Worm (Caenorhabditis elegans): Measurements from ENCODE around the gene H25K10.4.

H25K10.4 gene

DNA sequence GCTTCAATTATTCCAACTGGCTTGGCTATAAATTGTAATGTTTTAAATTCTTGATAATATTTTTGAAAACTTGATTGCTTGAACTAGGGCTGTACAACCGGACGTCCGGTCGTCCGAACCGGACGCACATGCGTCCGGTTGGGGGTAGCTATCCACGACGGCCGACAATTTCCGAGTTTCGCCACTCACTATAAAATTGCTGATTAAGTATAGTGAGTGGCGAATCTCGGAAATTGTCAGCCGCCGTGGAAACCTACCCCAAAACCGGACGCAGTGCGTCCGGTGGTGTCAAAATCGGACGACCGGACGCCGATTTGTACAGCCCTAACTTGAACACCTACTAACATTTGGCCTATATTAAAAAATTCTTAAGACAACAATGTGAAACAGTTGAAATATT lies 16.4 kb upstream of the H25K10.4 start:
- TF ChIP-seq snpc-1.2 (GFP tag; IDR thresholded peaks at IDR 0.05), result peak; percentile 86

DNA sequence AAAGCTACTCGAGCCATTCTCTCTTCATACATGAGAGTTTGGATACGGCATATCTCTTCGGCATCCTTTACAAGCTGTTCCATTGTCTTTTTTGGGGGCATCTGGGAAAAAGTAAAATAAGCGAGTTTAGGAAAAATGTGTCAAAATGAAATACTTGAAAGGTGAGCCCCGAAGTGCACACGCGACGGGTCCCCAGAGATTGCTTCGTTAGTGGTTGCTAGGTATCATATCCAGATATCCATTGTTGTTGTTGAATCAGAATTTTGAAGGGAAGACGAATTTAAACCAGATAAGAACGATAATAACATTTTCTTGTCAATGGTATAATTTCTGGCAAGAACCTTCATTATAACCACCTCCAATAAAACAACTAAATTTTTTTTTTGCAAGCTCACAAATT lies 14.9 kb upstream of the H25K10.4 start, which contains the start of gene H25K10.2:
Gene H25K10.2, minus strand, starts transcription at position 101 of the 400 bp plus-strand sequence.
- TF ChIP-seq F10B5.3 (tag; optimal IDR thresholded peaks at IDR 0.05) (no peak), Y75B8A.6 (GFP tag; IDR thresholded peaks at IDR 0.05) (no peak), F49E8.2 (tag; optimal IDR thresholded peaks at IDR 0.05; ENCODE audit: borderline replicate concordance) (no peak), ama-1 (optimal IDR thresholded peaks at IDR 0.05) (no peak), pha-4 (GFP tag; IDR thresholded peaks at IDR 0.05) (no peak), pha-4 (tag; optimal IDR thresholded peaks at IDR 0.05) (no peak), madf-9 (GFP tag; conservative IDR thresholded peaks at IDR 0.05) (no peak), F26F4.8 (GFP tag; conservative IDR thresholded peaks at IDR 0.05) (no peak), nhr-41 (GFP tag; IDR thresholded peaks at IDR 0.05) (no peak), nhr-10 (tag; optimal IDR thresholded peaks at IDR 0.05) (no peak)

DNA sequence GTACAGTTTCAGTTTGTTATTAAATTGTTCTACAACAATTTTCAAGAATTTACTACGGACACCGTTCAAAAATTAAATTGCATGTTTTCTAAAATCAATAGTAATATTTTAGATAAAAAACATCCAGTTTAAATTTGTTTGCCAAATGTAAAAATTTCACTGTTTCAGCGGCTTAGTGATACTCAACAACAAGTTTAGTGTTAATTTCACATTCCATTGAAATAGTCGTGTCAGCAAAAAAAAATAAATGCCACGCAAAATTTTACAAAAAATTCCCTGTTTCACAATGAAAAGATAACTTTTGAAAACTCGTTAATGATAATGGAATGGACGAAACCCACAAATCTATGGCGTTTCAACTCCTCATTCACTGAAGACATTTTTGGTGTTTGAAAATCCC lies 9.7 kb upstream of the H25K10.4 start:
- peak in 1 of 2 experiments; percentile 18 for TF ChIP-seq unc-62 (GFP tag; optimal IDR thresholded peaks at IDR 0.05 in 1 of 2)
- no peak for TF ChIP-seq unc-62 (tag; optimal IDR thresholded peaks at IDR 0.05)
- peak; percentile 57; the same call in 1 of the 2 replicates for TF ChIP-seq snpc-1.2 (GFP tag; IDR thresholded peaks at IDR 0.05)
- TF ChIP-seq lin-1 (GFP tag; IDR thresholded peaks at IDR 0.05), result no peak

DNA sequence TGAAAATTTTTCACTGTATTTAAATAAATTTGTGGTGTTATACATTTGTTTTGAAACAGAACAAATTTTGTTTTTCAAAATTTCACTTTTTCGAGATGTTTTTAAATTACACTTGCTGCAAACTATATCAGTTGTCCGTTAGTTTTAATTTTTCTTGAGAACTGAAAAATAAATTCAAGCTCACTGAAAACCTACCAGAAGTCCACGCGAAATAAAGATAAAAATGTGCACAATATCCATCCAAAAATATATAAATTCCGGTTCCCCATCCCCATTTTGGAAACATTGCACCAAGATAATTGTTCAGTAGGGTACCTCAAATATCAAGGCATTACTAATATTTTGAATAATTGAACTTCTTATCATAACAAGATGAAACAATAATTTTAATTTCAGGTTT lies 5.2 kb upstream of the H25K10.4 start:
- TF ChIP-seq dve-1 (tag; optimal IDR thresholded peaks at IDR 0.05; ENCODE audit: insufficient read depth), result no peak
- no peak for TF ChIP-seq D1046.2 (GFP tag; IDR thresholded peaks at IDR 0.05)
- no peak for TF ChIP-seq lin-29 (GFP tag; IDR thresholded peaks at IDR 0.05)
- no peak for TF ChIP-seq nhr-111 (GFP tag; optimal IDR thresholded peaks at IDR 0.05)
- no peak for TF ChIP-seq tra-1 (GFP tag; IDR thresholded peaks at IDR 0.05)
- TF ChIP-seq ztf-11 (tag; optimal IDR thresholded peaks at IDR 0.05), result no peak
- TF ChIP-seq lin-38 (GFP tag; IDR thresholded peaks at IDR 0.05), result no peak
- peak; percentile 78 for TF ChIP-seq snpc-1.2 (GFP tag; IDR thresholded peaks at IDR 0.05)
- TF ChIP-seq zfp-2 (tag; optimal IDR thresholded peaks at IDR 0.05), result no peak

DNA sequence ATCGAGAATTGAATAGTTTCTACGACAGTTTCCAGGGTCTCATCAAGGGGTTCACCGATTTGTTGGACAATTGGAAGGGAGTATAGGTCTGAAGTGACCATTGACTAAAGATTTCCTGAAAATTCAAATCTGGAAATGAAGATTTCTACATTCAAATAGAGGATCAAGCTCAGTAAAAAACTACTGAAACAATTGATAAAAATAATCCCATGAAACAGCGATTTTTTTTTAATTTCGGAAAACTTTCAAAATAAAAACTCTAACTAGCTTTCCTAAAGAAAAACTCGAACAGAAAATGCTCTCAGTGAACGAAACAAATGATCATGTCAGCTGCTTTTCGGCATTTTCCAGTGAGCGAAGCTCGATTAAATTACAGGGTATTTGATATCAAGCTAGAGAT lies 4.3 kb upstream of the H25K10.4 start, which contains the start of gene srv-11:
Gene srv-11, minus strand, starts transcription at position 101 of the 400 bp plus-strand sequence.
- TF ChIP-seq snpc-4 (tag; optimal IDR thresholded peaks at IDR 0.05) (no peak), lin-1 (GFP tag; IDR thresholded peaks at IDR 0.05) (no peak), hif-1 (tag; optimal IDR thresholded peaks at IDR 0.05) (no peak), hlh-11 (tag; optimal IDR thresholded peaks at IDR 0.05) (no peak), snpc-1.2 (GFP tag; IDR thresholded peaks at IDR 0.05) (no peak), F26F4.8 (GFP tag; conservative IDR thresholded peaks at IDR 0.05) (no peak)

DNA sequence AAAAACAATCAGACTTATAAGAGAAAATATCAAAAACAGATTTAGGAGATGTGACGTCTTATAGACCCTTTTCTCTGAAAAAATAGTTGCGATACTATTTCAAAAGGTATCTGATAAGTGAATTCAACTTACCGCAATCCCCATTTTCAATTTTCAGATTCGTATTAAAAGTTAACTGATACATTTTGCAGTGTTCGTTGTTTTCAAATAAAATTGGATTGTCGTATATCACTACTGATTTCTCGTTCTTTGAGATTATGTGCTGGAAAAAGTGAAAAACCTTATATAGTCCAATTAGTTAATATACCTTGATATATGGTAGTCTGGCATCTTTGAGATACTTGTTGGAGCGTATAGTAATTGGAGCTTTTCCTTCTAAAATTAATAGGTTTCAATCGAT lies 4.6 kb downstream of the H25K10.4 start:
- peak in 1 of 2 experiments; percentile 90 for TF ChIP-seq unc-62 (GFP tag; optimal IDR thresholded peaks at IDR 0.05 in 1 of 2)
- no peak for TF ChIP-seq unc-62 (tag; optimal IDR thresholded peaks at IDR 0.05)
- TF ChIP-seq nhr-25 (tag; optimal IDR thresholded peaks at IDR 0.05; ENCODE audit: borderline replicate concordance, insufficient read depth), result no peak
- no peak for TF ChIP-seq unc-39 (tag; optimal IDR thresholded peaks at IDR 0.05)
- no peak for TF ChIP-seq ctbp-1 (GFP tag; IDR thresholded peaks at IDR 0.05)
- no peak for TF ChIP-seq attf-4 (tag; optimal IDR thresholded peaks at IDR 0.05)

ce11 chrIV:16233028-16233427 lies 7.2 kb downstream of the H25K10.4 start, which contains the start of the genes hpa-1 and irld-39:
TSS of gene hpa-1 (minus strand) at chrIV:16233128.
TSS of gene irld-39 (plus strand) at chrIV:16233148.
- TF ChIP-seq ceh-62 (tag; optimal IDR thresholded peaks at IDR 0.05), result no peak
